Fruit fly (Drosophila melanogaster): ENCODE measurements around the gene p130CAS.

Gene p130CAS

DNA sequence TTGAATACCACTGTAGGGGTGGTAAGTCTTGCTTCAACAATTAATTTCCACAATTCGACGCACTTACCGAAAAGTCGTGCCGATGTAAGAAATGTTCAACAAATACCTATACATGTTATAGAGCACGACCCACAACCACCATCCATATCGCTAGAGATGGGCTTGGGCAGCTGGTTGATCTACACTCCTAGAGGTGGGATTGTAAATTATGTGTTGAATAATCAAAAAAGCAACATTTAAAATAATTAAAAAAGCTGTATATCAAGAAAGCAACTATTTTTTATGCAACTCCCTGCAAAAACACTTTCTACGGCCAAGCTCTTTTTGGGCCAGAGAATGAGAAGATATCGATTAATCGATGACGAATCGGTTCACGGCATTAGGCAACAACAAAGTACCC, 31.6 kb downstream of the p130CAS start, which contains the start of the genes CG34140, Mkp and Mtch (continued):
- TF ChIP-seq gcm2 (GFP tag; optimal IDR thresholded peaks at IDR 0.05) (peak; percentile 76), nau (GFP tag; optimal IDR thresholded peaks at IDR 0.05) (no peak), CG4707 (GFP tag; optimal IDR thresholded peaks at IDR 0.05) (no peak), tin (GFP tag; optimal IDR thresholded peaks at IDR 0.05) (peak; percentile 91), BEAF-32 (GFP tag; optimal IDR thresholded peaks at IDR 0.05) (peak; percentile 97), gcm (GFP tag; optimal IDR thresholded peaks at IDR 0.05) (no peak), CG15601 (tag; optimal IDR thresholded peaks at IDR 0.05) (peak; percentile 79), Mrtf (GFP tag; IDR thresholded peaks at IDR 0.05) (0 out of 3 replicates have a peak, but pooled peaks have one; percentile 51), CG9932 (GFP tag; IDR thresholded peaks at IDR 0.05) (peak; percentile 92), CG2129 (GFP tag; IDR thresholded peaks at IDR 0.05; ENCODE audit: partially characterized antibody) (peak; percentile 97), sob (GFP tag; IDR thresholded peaks at IDR 0.05) (peak; percentile 84), crol (GFP tag; IDR thresholded peaks at IDR 0.05) (no peak), grn (GFP tag; optimal IDR thresholded peaks at IDR 0.05) (no peak), CG12769 (tag; optimal IDR thresholded peaks at IDR 0.05) (no peak), CG3995 (GFP tag; optimal IDR thresholded peaks at IDR 0.05) (peak; percentile 74), TFAM (GFP tag; optimal IDR thresholded peaks at IDR 0.05) (no peak), ac (GFP tag; optimal IDR thresholded peaks at IDR 0.05) (no peak), Mes4 (GFP tag; optimal IDR thresholded peaks at IDR 0.05) (peak; percentile 81), Kr (GFP tag; optimal IDR thresholded peaks at IDR 0.05) (no peak), CG12744 (GFP tag; optimal IDR thresholded peaks at IDR 0.05) (peak; percentile 82), CG18764 (GFP tag; optimal IDR thresholded peaks at IDR 0.05) (peak; percentile 72), CrebB (tag; optimal IDR thresholded peaks at IDR 0.05) (no peak), dan (GFP tag; IDR thresholded peaks at IDR 0.05) (peak; percentile 46; the same call in 1 of the 2 replicates), schlank (tag; optimal IDR thresholded peaks at IDR 0.05) (no peak), bsh (GFP tag; optimal IDR thresholded peaks at IDR 0.05) (peak in 1 of 2 experiments; percentile 83), sim (GFP tag; IDR thresholded peaks at IDR 0.05) (no peak), Elba2 (GFP tag; optimal IDR thresholded peaks at IDR 0.05) (peak; percentile 49), Doc3 (GFP tag; IDR thresholded peaks at IDR 0.05; ENCODE audit: partially characterized antibody) (peak; percentile 97), Hsf (GFP tag; optimal IDR thresholded peaks at IDR 0.05) (peak; percentile 89), CG17829 (tag; optimal IDR thresholded peaks at IDR 0.05) (peak; percentile 86), CG6272 (GFP tag; IDR thresholded peaks at IDR 0.05) (peak; percentile 83), CG31388 (GFP tag; optimal IDR thresholded peaks at IDR 0.05) (peak; percentile 54), CG9609 (GFP tag; optimal IDR thresholded peaks at IDR 0.05) (peak; percentile 83), CG6689 (GFP tag; IDR thresholded peaks at IDR 0.05) (peak; percentile 81), CG1792 (GFP tag; optimal IDR thresholded peaks at IDR 0.05) (peak; percentile 85), CG17912 (GFP tag; optimal IDR thresholded peaks at IDR 0.05) (peak; percentile 47), Ets65A (GFP tag) (peak; percentile 99), bigmax (GFP tag; optimal IDR thresholded peaks at IDR 0.05) (no peak), vnd (GFP tag; IDR thresholded peaks at IDR 0.05; ENCODE audit: partially characterized antibody) (peak; percentile 94), CG5180 (GFP tag; optimal IDR thresholded peaks at IDR 0.05) (no peak), ab (GFP tag; optimal IDR thresholded peaks at IDR 0.05) (peak; percentile 69), stwl (tag; optimal IDR thresholded peaks at IDR 0.05) (peak; percentile 67), peb (GFP tag; IDR thresholded peaks at IDR 0.05) (peak; percentile 60; the same call in 1 of the 2 replicates), sima (GFP tag; optimal IDR thresholded peaks at IDR 0.05) (peak; percentile 69), vfl (GFP tag; optimal IDR thresholded peaks at IDR 0.05) (peak; percentile 92), ara (GFP tag; IDR thresholded peaks at IDR 0.05) (peak; percentile 79), unpg (GFP tag; optimal IDR thresholded peaks at IDR 0.05) (no peak), ase (GFP tag; IDR thresholded peaks at IDR 0.05) (peak; percentile 78), nmo (GFP tag; optimal IDR thresholded peaks at IDR 0.05) (peak; percentile 94), Side (GFP tag; optimal IDR thresholded peaks at IDR 0.05) (peak; percentile 87), insv (GFP tag; optimal IDR thresholded peaks at IDR 0.05) (peak in 1 of 2 experiments; percentile 27)

All from whole organism, embryonic.